Worm (Caenorhabditis elegans): ENCODE measurements around the gene R07C12.1.
"Not testable (repeated sequence)": the region's sequence is repeated elsewhere in the genome, so short reads cannot be mapped to it uniquely, and the experiment has no call there.

The R07C12.1 gene

DNA sequence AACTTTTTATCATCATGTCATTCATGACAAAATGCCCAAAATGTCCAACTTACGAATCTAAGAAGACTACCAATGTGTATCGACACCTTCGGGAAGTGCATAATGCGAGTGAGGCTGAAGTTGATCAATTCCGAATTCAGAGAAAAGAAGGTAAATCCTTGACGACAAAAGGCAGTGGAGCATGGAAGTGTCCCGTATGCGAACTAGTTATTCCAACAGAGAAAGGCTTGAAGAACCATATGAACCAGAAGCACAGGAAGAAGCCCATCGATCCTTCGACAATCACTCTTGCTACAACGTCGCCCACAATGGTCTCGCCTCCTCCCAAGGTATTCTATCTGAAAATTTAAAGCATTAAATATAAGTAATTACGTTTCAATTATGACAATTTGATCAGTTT lies 33.8 kb downstream of the R07C12.1 start, which contains the start of gene K08D10.11:
Gene K08D10.11, minus strand, starts transcription at position 101 of the 400 bp plus-strand sequence.
- TF ChIP-seq ets-7 (tag; optimal IDR thresholded peaks at IDR 0.05); tbx-37 (GFP tag; conservative IDR thresholded peaks at IDR 0.05); hnd-1 (tag; optimal IDR thresholded peaks at IDR 0.05): not testable (repeated sequence)

- not testable (repeated sequence) for TF ChIP-seq scrt-1 (GFP tag; IDR thresholded peaks at IDR 0.05); B0310.2 (tag; optimal IDR thresholded peaks at IDR 0.05); F13C5.2 (tag; optimal IDR thresholded peaks at IDR 0.05)
Observed at ce11 chrIV:4196729-4197128, 44.5 kb downstream of the R07C12.1 start, which contains the start of gene K06B9.6. Gene K06B9.6, minus strand, starts transcription at chrIV:4196829.

- not testable (repeated sequence) for TF ChIP-seq ama-1 (optimal IDR thresholded peaks at IDR 0.05); B0310.2 (tag; optimal IDR thresholded peaks at IDR 0.05); hmbx-1 (tag; optimal IDR thresholded peaks at IDR 0.05)
Observed at ce11 chrIV:4197167-4197566, 44.9 kb downstream of the R07C12.1 start, which contains the start of gene cyp-25A6. Gene cyp-25A6, plus strand, starts transcription at chrIV:4197467.

All from whole organism, early embryonic.